Worm (Caenorhabditis elegans): ENCODE measurements around the gene F53B3.5.

The F53B3.5 gene

DNA sequence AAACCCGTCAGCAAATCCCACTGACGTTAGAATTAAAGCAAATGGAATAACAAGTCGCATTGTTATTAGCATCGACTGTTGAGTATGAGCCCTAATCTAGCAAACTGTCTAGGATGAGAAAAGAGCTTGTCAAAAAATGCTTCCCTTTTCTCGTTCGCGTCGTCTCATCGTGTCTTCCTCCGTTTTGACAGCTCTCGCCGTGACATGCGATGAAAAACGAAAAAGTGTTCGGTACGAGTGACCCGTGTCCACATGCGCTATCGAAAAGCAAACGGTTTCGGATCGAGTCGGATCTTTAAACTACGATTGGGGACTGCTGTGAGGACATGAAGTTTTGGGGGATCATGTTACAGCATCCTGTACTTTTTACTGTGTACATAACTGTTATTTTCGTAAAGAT, 17.0 kb downstream of the F53B3.5 start, which contains the start of gene comt-1:
TSS of gene comt-1 (minus strand) at position 101 of the 400 bp plus-strand sequence.
- TF ChIP-seq nhr-28 (tag; optimal IDR thresholded peaks at IDR 0.05) (no peak), drap-1 (GFP tag; optimal IDR thresholded peaks at IDR 0.05) (no peak), nhr-2 (tag; optimal IDR thresholded peaks at IDR 0.05) (no peak), pha-4 (tag; optimal IDR thresholded peaks at IDR 0.05) (no peak), elt-3 (tag; optimal IDR thresholded peaks at IDR 0.05) (no peak), tbx-8 (GFP tag; optimal IDR thresholded peaks at IDR 0.05) (no peak), nhr-12 (tag; optimal IDR thresholded peaks at IDR 0.05) (no peak), ces-1 (GFP tag; optimal IDR thresholded peaks at IDR 0.05) (no peak), unc-62 (GFP tag; optimal IDR thresholded peaks at IDR 0.05) (no peak), hlh-1 (tag; optimal IDR thresholded peaks at IDR 0.05) (no peak), unc-39 (tag; optimal IDR thresholded peaks at IDR 0.05) (no peak), elt-1 (tag; optimal IDR thresholded peaks at IDR 0.05; ENCODE audit: borderline replicate concordance, insufficient read depth) (no peak), lin-32 (GFP tag; optimal IDR thresholded peaks at IDR 0.05) (no peak), lsy-2 (tag; optimal IDR thresholded peaks at IDR 0.05) (no peak), snpc-4 (tag; optimal IDR thresholded peaks at IDR 0.05) (no peak), ztf-11 (tag; optimal IDR thresholded peaks at IDR 0.05) (no peak), ceh-39 (tag; optimal IDR thresholded peaks at IDR 0.05) (no peak), M03D4.4 (tag; optimal IDR thresholded peaks at IDR 0.05) (no peak), lin-13 (tag; optimal IDR thresholded peaks at IDR 0.05) (no peak), blmp-1 (tag; optimal IDR thresholded peaks at IDR 0.05) (no peak)

DNA sequence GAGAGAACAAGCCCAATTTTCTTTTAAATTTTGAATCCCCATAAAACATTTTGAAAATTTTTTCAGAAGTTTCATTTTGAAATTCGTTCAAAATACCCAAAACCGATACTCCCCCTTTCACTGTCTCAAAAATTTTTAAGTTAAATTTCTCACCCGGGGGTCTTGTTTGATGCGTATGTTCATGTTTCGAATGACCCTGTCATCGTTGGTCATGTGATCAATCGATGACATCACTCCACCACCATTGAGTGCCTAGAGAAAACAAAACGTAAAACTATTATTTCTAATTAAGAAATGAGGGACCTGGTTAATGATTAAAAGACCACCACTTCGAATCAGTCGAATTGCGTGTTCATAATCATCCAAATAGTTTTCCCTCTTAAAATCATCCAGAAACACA, 21.0 kb downstream of the F53B3.5 start:
- no peak for TF ChIP-seq ceh-83 (GFP tag; optimal IDR thresholded peaks at IDR 0.05)
- no peak for TF ChIP-seq unc-120 (tag; optimal IDR thresholded peaks at IDR 0.05; ENCODE audit: poor library complexity, severe bottlenecking)
- TF ChIP-seq ham-2 (GFP tag; optimal IDR thresholded peaks at IDR 0.05), result no peak
- no peak for TF ChIP-seq pha-4 (tag; optimal IDR thresholded peaks at IDR 0.05)
- no peak for TF ChIP-seq lin-32 (GFP tag; optimal IDR thresholded peaks at IDR 0.05)
- TF ChIP-seq nhr-12 (tag; optimal IDR thresholded peaks at IDR 0.05), result no peak
- no peak for TF ChIP-seq unc-62 (GFP tag; optimal IDR thresholded peaks at IDR 0.05)
- TF ChIP-seq hlh-1 (tag; optimal IDR thresholded peaks at IDR 0.05), result no peak
- no peak for TF ChIP-seq nhr-237 (tag; optimal IDR thresholded peaks at IDR 0.05)
- TF ChIP-seq elt-3 (tag; optimal IDR thresholded peaks at IDR 0.05), result no peak
- TF ChIP-seq snpc-4 (tag; optimal IDR thresholded peaks at IDR 0.05), result no peak
- no peak for TF ChIP-seq flh-1 (GFP tag; optimal IDR thresholded peaks at IDR 0.05)
- TF ChIP-seq sptf-1 (tag; optimal IDR thresholded peaks at IDR 0.05), result no peak
- no peak for TF ChIP-seq mab-5 (tag; optimal IDR thresholded peaks at IDR 0.05)
- no peak for TF ChIP-seq cnd-1 (tag; optimal IDR thresholded peaks at IDR 0.05)
- TF ChIP-seq mep-1 (tag; optimal IDR thresholded peaks at IDR 0.05), result no peak

DNA sequence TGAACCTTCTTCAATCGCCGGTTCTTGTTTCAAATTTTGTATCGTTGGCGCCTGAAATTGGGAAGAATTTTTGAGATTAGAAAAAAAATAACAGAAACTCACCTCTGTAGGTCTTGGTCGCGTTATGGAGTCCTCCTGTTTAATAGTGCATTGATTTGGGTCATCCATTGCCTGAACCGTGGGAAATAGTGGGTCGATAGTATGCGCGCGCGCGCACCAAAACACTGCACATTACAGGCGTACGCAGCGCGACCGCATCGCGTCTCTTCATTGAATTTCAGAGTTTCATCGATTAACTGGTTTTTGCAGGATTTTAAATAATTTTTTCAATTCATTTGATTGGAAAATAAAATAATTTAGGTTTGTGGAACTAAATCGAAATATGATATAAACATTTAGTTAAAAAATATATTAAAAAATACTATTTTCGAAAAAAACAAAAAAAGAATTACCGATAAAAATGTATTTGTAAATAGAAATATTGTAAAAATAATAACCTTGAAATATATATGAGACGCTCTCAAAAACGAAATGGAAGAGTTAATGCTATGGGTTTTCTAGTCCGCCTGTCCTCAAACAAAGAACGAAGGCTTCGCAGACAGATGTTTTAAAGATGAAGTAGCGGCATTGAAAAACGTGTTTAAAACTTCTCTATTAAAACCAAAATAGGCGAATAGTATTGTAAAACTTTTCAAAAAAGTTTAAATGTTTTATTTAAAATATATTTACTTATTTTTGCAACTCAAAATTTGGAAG, 22.1 kb downstream of the F53B3.5 start, which contains the start of gene tra-4:
TSS of gene tra-4 (minus strand) at position 534 of the 756 bp plus-strand sequence.
- TF ChIP-seq ceh-39 (tag; optimal IDR thresholded peaks at IDR 0.05) (peak; percentile 78), blmp-1 (tag; optimal IDR thresholded peaks at IDR 0.05) (no peak)

DNA sequence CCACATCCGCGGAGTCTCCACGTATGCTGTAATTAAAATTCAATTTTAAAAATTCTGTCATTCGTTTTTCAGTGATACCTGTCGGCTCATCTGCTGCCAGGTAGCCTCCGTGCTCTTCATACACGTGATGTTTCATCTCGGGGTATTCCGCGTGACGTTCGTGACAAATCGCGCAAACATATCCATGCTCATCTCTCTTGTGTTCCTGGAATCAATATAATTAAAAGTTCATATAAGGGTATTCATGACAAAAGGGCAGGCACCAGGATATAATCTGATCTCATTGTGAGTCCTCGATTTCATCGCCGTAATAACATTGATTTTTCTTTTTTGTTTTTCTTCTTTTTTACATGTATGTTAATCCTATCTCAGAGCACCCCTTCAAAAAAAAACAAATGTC, 25.4 kb downstream of the F53B3.5 start:
- no peak for TF ChIP-seq ceh-83 (GFP tag; optimal IDR thresholded peaks at IDR 0.05)
- TF ChIP-seq nhr-12 (tag; optimal IDR thresholded peaks at IDR 0.05), result no peak
- no peak for TF ChIP-seq elt-1 (tag; optimal IDR thresholded peaks at IDR 0.05; ENCODE audit: borderline replicate concordance, insufficient read depth)
- TF ChIP-seq sptf-1 (tag; optimal IDR thresholded peaks at IDR 0.05), result no peak
- no peak for TF ChIP-seq bed-3 (GFP tag; optimal IDR thresholded peaks at IDR 0.05)
- TF ChIP-seq nhr-2 (tag; optimal IDR thresholded peaks at IDR 0.05), result no peak
- TF ChIP-seq ces-1 (GFP tag; optimal IDR thresholded peaks at IDR 0.05), result no peak

DNA sequence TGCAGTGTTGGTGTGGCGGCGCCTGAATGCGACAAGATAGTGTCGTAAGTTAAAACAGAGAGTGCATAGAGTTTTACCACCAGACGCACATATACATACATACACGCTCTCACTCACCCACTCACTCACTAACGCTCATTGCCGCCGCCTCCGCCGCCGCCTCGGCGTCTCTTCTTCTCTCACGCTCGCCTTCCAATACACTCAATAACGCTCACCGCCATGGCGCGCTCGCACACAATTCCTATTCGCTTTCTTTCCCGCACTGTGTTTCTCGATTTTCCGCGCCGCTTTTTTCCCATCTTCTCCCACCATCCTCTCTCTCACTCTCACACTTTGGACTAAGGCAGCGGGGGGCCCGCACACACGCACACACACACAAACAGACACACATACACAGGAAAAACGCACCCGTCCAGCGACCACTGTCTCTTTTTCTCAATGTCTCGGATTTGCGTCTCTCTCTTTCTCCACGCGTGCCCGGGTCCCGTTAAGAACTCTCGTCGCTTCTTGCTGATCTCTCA, 26.9 kb downstream of the F53B3.5 start, which contains the start of gene kin-29:
TSS of gene kin-29 (minus strand) at position 51 of the 521 bp plus-strand sequence.
- TF ChIP-seq pha-4 (tag; optimal IDR thresholded peaks at IDR 0.05) (peak; percentile 48), ham-2 (GFP tag; optimal IDR thresholded peaks at IDR 0.05) (peak; percentile 77), unc-120 (tag; optimal IDR thresholded peaks at IDR 0.05; ENCODE audit: poor library complexity, severe bottlenecking) (peak; percentile 92), flh-1 (GFP tag; optimal IDR thresholded peaks at IDR 0.05) (peak; percentile 37), nhr-237 (tag; optimal IDR thresholded peaks at IDR 0.05) (peak; percentile 69), lsy-2 (tag; optimal IDR thresholded peaks at IDR 0.05) (peak; percentile 42), bed-3 (GFP tag; optimal IDR thresholded peaks at IDR 0.05) (peak; percentile 29), ceh-83 (GFP tag; optimal IDR thresholded peaks at IDR 0.05) (peak; percentile 34), ceh-39 (tag; optimal IDR thresholded peaks at IDR 0.05) (no peak), mab-5 (tag; optimal IDR thresholded peaks at IDR 0.05) (no peak), M03D4.4 (tag; optimal IDR thresholded peaks at IDR 0.05) (peak; percentile 77), snpc-4 (tag; optimal IDR thresholded peaks at IDR 0.05) (no peak), lin-32 (GFP tag; optimal IDR thresholded peaks at IDR 0.05) (no peak), mls-2 (tag; optimal IDR thresholded peaks at IDR 0.05) (peak; percentile 90), ceh-43 (GFP tag; optimal IDR thresholded peaks at IDR 0.05) (peak; percentile 38), drap-1 (GFP tag; optimal IDR thresholded peaks at IDR 0.05) (peak; percentile 77), ztf-11 (tag; optimal IDR thresholded peaks at IDR 0.05) (peak; percentile 2), sptf-1 (tag; optimal IDR thresholded peaks at IDR 0.05) (peak; percentile 76), cnd-1 (tag; optimal IDR thresholded peaks at IDR 0.05) (peak; percentile 34), ces-1 (GFP tag; optimal IDR thresholded peaks at IDR 0.05) (peak; percentile 61), unc-62 (GFP tag; optimal IDR thresholded peaks at IDR 0.05) (peak; percentile 72), elt-1 (tag; optimal IDR thresholded peaks at IDR 0.05; ENCODE audit: borderline replicate concordance, insufficient read depth) (no peak), lin-13 (tag; optimal IDR thresholded peaks at IDR 0.05) (peak; percentile 61), blmp-1 (tag; optimal IDR thresholded peaks at IDR 0.05) (peak; percentile 65), mep-1 (tag; optimal IDR thresholded peaks at IDR 0.05) (peak; percentile 70), nhr-28 (tag; optimal IDR thresholded peaks at IDR 0.05) (no peak)

Measured in whole organism, mixed stage, embryonic.